Fruit fly (Drosophila melanogaster) whole organism, embryonic: Measurements from ENCODE around the gene Ir25a.

Experiments used
- Ada2b ChIP-seq: fragments of 200-800 bp; sonication (Bioruptor generic); IDR thresholded peaks from 2 replicates; pipeline ENCODE4 v1.3.6; 2022; ENCODE audit warnings: missing biosample characterization, missing genetic modification characterization
- Atf6 ChIP-seq: fragments of 200-800 bp; sonication (Bioruptor generic); IDR thresholded peaks from 2 replicates; pipeline ENCODE4 v1.3.6; 2022; ENCODE audit warnings: missing biosample characterization, missing genetic modification characterization
- CG10267 ChIP-seq: fragments of 200-800 bp; sonication (Bioruptor generic); optimal IDR thresholded peaks from 2 replicates; lab custom pipeline; 2018; ENCODE audit warnings: missing biosample characterization, mild to moderate bottlenecking, missing genetic modification characterization, moderate library complexity
- CG11696 ChIP-seq: fragments of 200-800 bp; sonication (Bioruptor generic); IDR thresholded peaks from 2 replicates; pipeline ENCODE4 v1.3.6; 2022; ENCODE audit warnings: missing biosample characterization, missing genetic modification characterization
- CG12391 ChIP-seq: fragments of 200-800 bp; sonication (Bioruptor generic); optimal IDR thresholded peaks from 3 replicates; lab custom pipeline; 2018; ENCODE audit warnings: missing biosample characterization, mild to moderate bottlenecking, missing genetic modification characterization, moderate library complexity
- CG12659 ChIP-seq: fragments of 200-800 bp; sonication (Bioruptor generic); optimal IDR thresholded peaks from 3 replicates; lab custom pipeline; 2017; ENCODE audit warnings: mild to moderate bottlenecking, missing biosample characterization, missing genetic modification reagents, missing genetic modification characterization
- CG12769 ChIP-seq: fragments of 200-800 bp; sonication (Bioruptor generic); optimal IDR thresholded peaks from 2 replicates; lab custom pipeline; 2019; ENCODE audit warnings: missing biosample characterization, mild to moderate bottlenecking, missing genetic modification characterization, moderate library complexity
- CG14441 ChIP-seq: fragments of 200-800 bp; sonication (Bioruptor generic); IDR thresholded peaks from 2 replicates; pipeline ENCODE4 v1.3.6; 2022; ENCODE audit warnings: missing biosample characterization, missing genetic modification characterization
- CG15269 ChIP-seq: fragments of 200-800 bp; sonication (Bioruptor generic); optimal IDR thresholded peaks from 2 replicates; lab custom pipeline; 2018; ENCODE audit warnings: missing biosample characterization, mild to moderate bottlenecking, missing genetic modification characterization, moderate library complexity
- CG1602 ChIP-seq: fragments of 200-800 bp; sonication (Bioruptor generic); optimal IDR thresholded peaks from 3 replicates; lab custom pipeline; 2016; ENCODE audit warnings: missing biosample characterization, missing genetic modification characterization
- CG34422 ChIP-seq: fragments of 200-800 bp; sonication (Bioruptor generic); IDR thresholded peaks from 3 replicates; pipeline ENCODE4 v1.3.6; 2022; ENCODE audit warnings: missing biosample characterization, missing genetic modification characterization
- CG4820 ChIP-seq: fragments of 200-800 bp; sonication (Bioruptor generic); optimal IDR thresholded peaks from 3 replicates; lab custom pipeline; 2016; ENCODE audit warnings: missing biosample characterization, missing genetic modification characterization
- CG4854 ChIP-seq: fragments of 200-800 bp; sonication (Bioruptor generic); optimal IDR thresholded peaks from 2 replicates; lab custom pipeline; 2016; ENCODE audit warnings: missing biosample characterization, missing genetic modification characterization, inconsistent platforms
- CG7987 ChIP-seq: fragments of 200-800 bp; sonication (Bioruptor generic); optimal IDR thresholded peaks from 2 replicates; lab custom pipeline; 2018; ENCODE audit warnings: missing biosample characterization, mild to moderate bottlenecking, missing genetic modification characterization, moderate library complexity
- CG9797 ChIP-seq: fragments of 200-800 bp; sonication (Bioruptor generic); optimal IDR thresholded peaks from 3 replicates; lab custom pipeline; 2018; ENCODE audit warnings: missing biosample characterization, mild to moderate bottlenecking, missing genetic modification characterization
- Chrac-16 ChIP-seq: fragments of 200-800 bp; sonication (Bioruptor generic); optimal IDR thresholded peaks from 3 replicates; lab custom pipeline; 2016; ENCODE audit warnings: missing biosample characterization, missing genetic modification characterization
- CkIIα-i1 ChIP-seq: fragments of 200-800 bp; sonication (Bioruptor generic); IDR thresholded peaks from 2 replicates; pipeline ENCODE4 v1.3.6; 2022; ENCODE audit warnings: missing biosample characterization, missing genetic modification characterization
- Dip2 ChIP-seq: fragments of 200-800 bp; sonication (Bioruptor generic); IDR thresholded peaks from 2 replicates; pipeline ENCODE4 v1.3.6; 2022; ENCODE audit warnings: missing biosample characterization, missing genetic modification characterization
- Dll ChIP-seq: fragments of 200-800 bp; sonication (Bioruptor generic); IDR thresholded peaks from 4 replicates; pipeline ENCODE4 v1.3.6; 2022; ENCODE audit warnings: missing biosample characterization, missing genetic modification characterization; ENCODE audit not compliant: partially characterized antibody
- Doc3 ChIP-seq: fragments of 200-800 bp; sonication (Bioruptor generic); IDR thresholded peaks from 3 replicates; pipeline ENCODE4 v1.3.6; 2022; ENCODE audit warnings: missing biosample characterization, missing genetic modification characterization; ENCODE audit not compliant: partially characterized antibody
- Drgx ChIP-seq: fragments of 200-800 bp; sonication (Bioruptor generic); IDR thresholded peaks from 2 replicates; pipeline ENCODE4 v1.3.6; 2022; ENCODE audit warnings: missing biosample characterization, missing genetic modification characterization
- Fer1 ChIP-seq: fragments of 200-800 bp; sonication (Bioruptor generic); optimal IDR thresholded peaks from 2 replicates; lab custom pipeline; 2017; ENCODE audit warnings: missing biosample characterization, mild to moderate bottlenecking, missing genetic modification characterization
- Gsc ChIP-seq: fragments of 200-800 bp; sonication (Bioruptor generic); IDR thresholded peaks from 2 replicates; pipeline ENCODE4 v1.3.6; 2022; ENCODE audit warnings: missing biosample characterization, missing genetic modification characterization
- H15 ChIP-seq: fragments of 200-800 bp; sonication (Bioruptor generic); IDR thresholded peaks from 3 replicates; pipeline ENCODE4 v1.3.6; 2022; ENCODE audit warnings: missing biosample characterization, missing genetic modification characterization
- HLH54F ChIP-seq: fragments of 200-800 bp; sonication (Bioruptor generic); optimal IDR thresholded peaks from 3 replicates; lab custom pipeline; 2016; ENCODE audit warnings: missing biosample characterization, missing genetic modification characterization
- Hmx ChIP-seq: fragments of 200-800 bp; sonication (Bioruptor generic); optimal IDR thresholded peaks from 2 replicates; lab custom pipeline; 2016; ENCODE audit warnings: missing biosample characterization, missing genetic modification characterization
- NK7.1 ChIP-seq: fragments of 200-800 bp; sonication (Bioruptor generic); optimal IDR thresholded peaks from 3 replicates; lab custom pipeline; 2016; ENCODE audit warnings: missing biosample characterization, missing genetic modification characterization
- Rfx ChIP-seq: fragments of 200-800 bp; sonication (Bioruptor generic); IDR thresholded peaks from 2 replicates; pipeline ENCODE4 v1.3.6; 2022; ENCODE audit warnings: missing biosample characterization, missing genetic modification characterization
- Xbp1 ChIP-seq: fragments of 200-800 bp; sonication (Bioruptor generic); optimal IDR thresholded peaks from 3 replicates; lab custom pipeline; 2016; ENCODE audit warnings: missing biosample characterization, mild to moderate bottlenecking, missing genetic modification characterization
- abd-A ChIP-seq: fragments of 200-800 bp; sonication (Bioruptor generic); optimal IDR thresholded peaks from 3 replicates; lab custom pipeline; 2019; ENCODE audit warnings: missing biosample characterization, mild to moderate bottlenecking, missing genetic modification characterization, moderate library complexity
- amos ChIP-seq: fragments of 200-800 bp; sonication (Bioruptor generic); IDR thresholded peaks from 2 replicates; pipeline ENCODE4 v1.3.6; 2022; ENCODE audit warnings: missing biosample characterization, missing genetic modification characterization; ENCODE audit not compliant: partially characterized antibody
- ap ChIP-seq: fragments of 200-800 bp; sonication (Bioruptor generic); IDR thresholded peaks from 2 replicates; pipeline ENCODE4 v1.3.6; 2022; ENCODE audit warnings: missing biosample characterization, missing genetic modification characterization
- ase ChIP-seq: fragments of 200-800 bp; sonication (Bioruptor generic); IDR thresholded peaks from 3 replicates; pipeline ENCODE4 v1.3.6; 2022; ENCODE audit warnings: missing biosample characterization, missing genetic modification characterization
- bigmax ChIP-seq: fragments of 200-800 bp; sonication (Bioruptor generic); optimal IDR thresholded peaks from 2 replicates; lab custom pipeline; 2018; ENCODE audit warnings: missing biosample characterization, mild to moderate bottlenecking, missing genetic modification characterization
- bowl ChIP-seq: fragments of 200-800 bp; sonication (Bioruptor generic); IDR thresholded peaks from 2 replicates; pipeline ENCODE4 v1.3.6; 2022; ENCODE audit warnings: missing biosample characterization, missing genetic modification characterization
- chif ChIP-seq, 2 experiments: fragments of 200-800 bp; sonication (Bioruptor generic); optimal IDR thresholded peaks; 3 replicates each; lab custom pipeline; 2016; ENCODE audit warnings: missing biosample characterization in 2 of 2, missing genetic modification characterization in 2 of 2
- chm ChIP-seq: fragments of 200-800 bp; sonication (Bioruptor generic); IDR thresholded peaks from 2 replicates; pipeline ENCODE4 v1.3.6; 2022; ENCODE audit warnings: missing biosample characterization, missing genetic modification characterization
- dpn ChIP-seq, 2 experiments: fragments of 200-800 bp; sonication (Bioruptor generic); optimal IDR thresholded peaks; 3 replicates each; lab custom pipeline; 2016; ENCODE audit warnings: missing biosample characterization in 2 of 2, missing genetic modification characterization in 2 of 2
- en ChIP-seq: fragments of 200-800 bp; sonication (Bioruptor generic); optimal IDR thresholded peaks from 2 replicates; lab custom pipeline; 2016; ENCODE audit warnings: missing biosample characterization, missing genetic modification characterization
- gsb ChIP-seq: fragments of 200-800 bp; sonication (Bioruptor generic); IDR thresholded peaks from 2 replicates; pipeline ENCODE4 v1.3.6; 2022; ENCODE audit warnings: missing biosample characterization, missing genetic modification characterization
- h ChIP-seq: fragments of >200 bp; optimal IDR thresholded peaks from 2 replicates; lab custom pipeline; 2017
- nom ChIP-seq: fragments of 200-800 bp; sonication (Bioruptor generic); optimal IDR thresholded peaks from 2 replicates; lab custom pipeline; 2017; ENCODE audit warnings: missing biosample characterization, missing genetic modification characterization, mild to moderate bottlenecking, moderate library complexity, missing genetic modification reagents
- org-1 ChIP-seq: fragments of 200-800 bp; sonication (Bioruptor generic); optimal IDR thresholded peaks from 2 replicates; lab custom pipeline; 2017; ENCODE audit warnings: missing biosample characterization, missing genetic modification characterization
- schlank ChIP-seq: fragments of 200-800 bp; sonication (Bioruptor generic); optimal IDR thresholded peaks from 2 replicates; lab custom pipeline; 2018; ENCODE audit warnings: missing biosample characterization, mild to moderate bottlenecking, missing genetic modification characterization
- sens-2 ChIP-seq: fragments of 200-800 bp; sonication (Bioruptor generic); IDR thresholded peaks from 2 replicates; pipeline ENCODE4 v1.3.6; 2022; ENCODE audit warnings: missing biosample characterization, missing genetic modification characterization
- seq ChIP-seq: fragments of 200-800 bp; sonication (Bioruptor generic); IDR thresholded peaks from 2 replicates; pipeline ENCODE4 v1.3.6; 2022; ENCODE audit warnings: missing biosample characterization, missing genetic modification characterization
- shn ChIP-seq: fragments of 200-800 bp; sonication (Bioruptor generic); optimal IDR thresholded peaks from 3 replicates; lab custom pipeline; 2016; ENCODE audit warnings: missing biosample characterization, missing genetic modification characterization
- sima ChIP-seq: fragments of 200-800 bp; sonication (Bioruptor generic); optimal IDR thresholded peaks from 2 replicates; lab custom pipeline; 2016; ENCODE audit warnings: missing biosample characterization, missing genetic modification characterization
- sug ChIP-seq: fragments of 200-800 bp; optimal IDR thresholded peaks from 2 replicates; lab custom pipeline; 2019; ENCODE audit warnings: missing biosample characterization, mild to moderate bottlenecking, missing genetic modification characterization, moderate library complexity
- tup ChIP-seq: fragments of 200-800 bp; sonication (Bioruptor generic); optimal IDR thresholded peaks from 2 replicates; lab custom pipeline; 2016; ENCODE audit warnings: missing biosample characterization, mild to moderate bottlenecking, missing genetic modification characterization, moderate library complexity
- zf30C ChIP-seq: fragments of 200-800 bp; sonication (Bioruptor generic); optimal IDR thresholded peaks from 3 replicates; lab custom pipeline; 2018; ENCODE audit warnings: missing biosample characterization, mild to moderate bottlenecking, missing genetic modification characterization

Gene Ir25a

DNA sequence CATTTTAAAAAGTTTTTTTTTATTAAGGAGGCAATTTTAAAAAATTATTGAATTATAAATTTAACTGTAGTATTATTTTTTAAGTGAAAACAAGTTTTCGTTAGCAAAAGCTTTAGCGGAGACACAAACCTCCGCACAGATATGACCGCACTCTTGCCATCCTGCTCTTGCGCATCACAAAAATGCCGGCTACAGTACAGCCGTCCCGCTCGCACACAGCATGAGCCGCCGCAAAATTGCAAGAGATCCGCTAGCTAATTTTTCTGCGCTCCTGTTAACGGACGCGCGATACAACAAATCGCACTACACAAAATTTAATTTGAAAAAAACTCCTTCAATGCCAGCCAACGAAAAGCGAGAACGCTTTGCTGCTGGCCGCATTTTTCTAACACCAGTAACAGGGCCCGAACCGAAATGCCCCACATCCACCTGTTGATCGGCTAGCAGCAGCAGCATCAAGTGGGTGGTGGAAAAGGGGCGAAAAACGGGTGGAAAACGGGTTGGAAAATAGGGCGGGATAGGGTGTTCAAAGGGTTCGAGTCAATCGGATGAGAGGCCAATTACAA, 25.0 kb downstream of the Ir25a start (continued):
- peak; percentile 73 for TF ChIP-seq Atf6 (GFP tag; lab: Robert Waterston, UW)
- peak; percentile 50; the same call in 1 of the 2 replicates for TF ChIP-seq amos
- TF ChIP-seq Dll (GFP tag; lab: Robert Waterston, UW) = peak; percentile 52; the same call in 3 of the 4 replicates
- no peak for TF ChIP-seq bowl
- no peak for TF ChIP-seq CG14441
- TF ChIP-seq Dip2 (GFP tag; lab: Robert Waterston, UW) = no peak
- no peak for TF ChIP-seq org-1 (GFP tag; lab: Kevin White, UChicago)
- peak; percentile 58 for TF ChIP-seq CG15269 (tag; lab: Kevin White, UChicago)
- no peak for TF ChIP-seq en (GFP tag; lab: Kevin White, UChicago)
- peak; percentile 15 for TF ChIP-seq Fer1 (GFP tag; lab: Kevin White, UChicago)
- no peak for TF ChIP-seq HLH54F (GFP tag; lab: Kevin White, UChicago)
- peak; percentile 19 for TF ChIP-seq tup (GFP tag; lab: Kevin White, UChicago)
- TF ChIP-seq CG7987 (GFP tag; lab: Kevin White, UChicago) = peak; percentile 55
- no peak for TF ChIP-seq schlank (tag; lab: Kevin White, UChicago)
- no peak for TF ChIP-seq CG11696 (GFP tag; lab: Robert Waterston, UW)
- TF ChIP-seq zf30C (GFP tag; lab: Kevin White, UChicago) = peak; percentile 99
- peak; percentile 73 for TF ChIP-seq Rfx (GFP tag; lab: Robert Waterston, UW)
- TF ChIP-seq Xbp1 (GFP tag; lab: Kevin White, UChicago) = peak; percentile 43
- peak; percentile 69 for TF ChIP-seq CG12391
- no peak for TF ChIP-seq bigmax (GFP tag; lab: Kevin White, UChicago)
- TF ChIP-seq ap (GFP tag; lab: Robert Waterston, UW) = no peak
- no peak for TF ChIP-seq Gsc (GFP tag; lab: Robert Waterston, UW)
- peak; percentile 32 for TF ChIP-seq CG4854
- peak; percentile 44; the same call in 1 of the 2 replicates for TF ChIP-seq sens-2 (GFP tag; lab: Robert Waterston, UW)
- peak; percentile 71 for TF ChIP-seq CG12659 (GFP tag; lab: Kevin White, UChicago)
- no peak for TF ChIP-seq CkIIα-i1 (GFP tag; lab: Robert Waterston, UW)
- TF ChIP-seq seq (GFP tag; lab: Robert Waterston, UW) = no peak
- TF ChIP-seq chm (GFP tag; lab: Robert Waterston, UW) = peak; percentile 71; the same call in 1 of the 2 replicates
- TF ChIP-seq shn = peak; percentile 13
- peak; percentile 35 for TF ChIP-seq CG1602 (GFP tag; lab: Kevin White, UChicago)
- no peak for TF ChIP-seq h (lab: Kevin White, UChicago)
- peak; percentile 8 to 64 for TF ChIP-seq dpn (GFP tag; optimal IDR thresholded peaks at IDR 0.05; lab: Kevin White, UChicago)
- no peak for TF ChIP-seq H15 (GFP tag; lab: Robert Waterston, UW)
- no peak for TF ChIP-seq Ada2b (GFP tag; lab: Robert Waterston, UW)
- no peak for TF ChIP-seq gsb
- no peak for TF ChIP-seq Hmx (GFP tag; lab: Kevin White, UChicago)
- TF ChIP-seq Chrac-16 = peak; percentile 25
- peak; percentile 46 for TF ChIP-seq CG12769 (tag; lab: Kevin White, UChicago)
- TF ChIP-seq CG34422 (GFP tag; lab: Robert Waterston, UW) = peak; percentile 98
- peak; percentile 76 for TF ChIP-seq abd-A (tag; lab: Kevin White, UChicago)
- no peak for TF ChIP-seq Doc3
- no peak for TF ChIP-seq ase
- no peak for TF ChIP-seq chif (GFP tag; optimal IDR thresholded peaks at IDR 0.05; lab: Kevin White, UChicago)
- no peak for TF ChIP-seq CG4820 (GFP tag; lab: Kevin White, UChicago)
- TF ChIP-seq CG10267 (tag; lab: Kevin White, UChicago) = peak; percentile 24
- TF ChIP-seq NK7.1 (GFP tag; lab: Kevin White, UChicago) = no peak
- TF ChIP-seq nom (GFP tag; lab: Kevin White, UChicago) = peak; percentile 2
- TF ChIP-seq Drgx (GFP tag; lab: Robert Waterston, UW) = no peak; the same call in 1 of the 2 replicates
- TF ChIP-seq CG9797 (GFP tag; lab: Kevin White, UChicago) = no peak
- TF ChIP-seq sima = no peak
- peak; percentile 72 for TF ChIP-seq sug
